Worm (Caenorhabditis elegans): ENCODE measurements around the gene rsp-1.

- TF ChIP-seq mbf-1 (tag; optimal IDR thresholded peaks at IDR 0.05) (no peak), mdl-1 (tag; optimal IDR thresholded peaks at IDR 0.05) (no peak), lin-11 (tag; optimal IDR thresholded peaks at IDR 0.05) (no peak), ceh-82 (tag; optimal IDR thresholded peaks at IDR 0.05) (no peak), nhr-129 (tag; optimal IDR thresholded peaks at IDR 0.05) (no peak), lin-13 (GFP tag; optimal IDR thresholded peaks at IDR 0.05) (no peak), ZK546.5 (tag; optimal IDR thresholded peaks at IDR 0.05) (no peak)
Measured at ce11 chrII:11497365-11497764, 44.2 kb downstream of the rsp-1 start, which contains the start of gene B0334.5.
